Fruit fly (Drosophila melanogaster): ENCODE results near the gene Glyp.

Gene Glyp

dm6 chr2L:2182735-2183340 lies 52.2 kb downstream of the Glyp start (continued):
- TF ChIP-seq CG11723 (GFP tag; optimal IDR thresholded peaks at IDR 0.05) (peak; percentile 20), CG11093 (GFP tag; IDR thresholded peaks at IDR 0.05) (peak; percentile 50; the same call in 2 of the 3 replicates), Med (GFP tag) (peak; percentile 85), mirr (GFP tag; optimal IDR thresholded peaks at IDR 0.05) (no peak), slbo (GFP tag; IDR thresholded peaks at IDR 0.05) (no peak), stwl (tag; optimal IDR thresholded peaks at IDR 0.05) (peak; percentile 57), nerfin-1 (tag; optimal IDR thresholded peaks at IDR 0.05) (peak; percentile 36), lilli (GFP tag; optimal IDR thresholded peaks at IDR 0.05) (peak; percentile 47), CG18011 (GFP tag; optimal IDR thresholded peaks at IDR 0.05) (no peak), Meics (GFP tag; optimal IDR thresholded peaks at IDR 0.05) (no peak), CG18764 (GFP tag; optimal IDR thresholded peaks at IDR 0.05) (peak; percentile 35), dmrt11E (tag; optimal IDR thresholded peaks at IDR 0.05) (peak; percentile 97), ranshi (GFP tag; IDR thresholded peaks at IDR 0.05) (peak; percentile 71; the same call in 1 of the 2 replicates), phol (tag; optimal IDR thresholded peaks at IDR 0.05) (peak; percentile 71), zfh2 (GFP tag; optimal IDR thresholded peaks at IDR 0.05) (no peak), Vsx1 (GFP tag; optimal IDR thresholded peaks at IDR 0.05) (no peak), sc (optimal IDR thresholded peaks at IDR 0.05) (no peak), sc (GFP tag; optimal IDR thresholded peaks at IDR 0.05) (peak; percentile 52), Tbp (GFP tag; optimal IDR thresholded peaks at IDR 0.05) (no peak), CG6791 (GFP tag; IDR thresholded peaks at IDR 0.05; ENCODE audit: partially characterized antibody) (no peak), CG3726 (GFP tag; IDR thresholded peaks at IDR 0.05) (peak; percentile 56; the same call in 2 of the 3 replicates), CHES-1-like (GFP tag; optimal IDR thresholded peaks at IDR 0.05) (peak; percentile 67), CG6654 (GFP tag; optimal IDR thresholded peaks at IDR 0.05) (peak; percentile 10), CG43689 (GFP tag; IDR thresholded peaks at IDR 0.05) (no peak), CG8281 (tag; optimal IDR thresholded peaks at IDR 0.05) (no peak), HmgD (GFP tag; optimal IDR thresholded peaks at IDR 0.05) (peak; percentile 27), tio (GFP tag; optimal IDR thresholded peaks at IDR 0.05) (peak; percentile 32), crp (GFP tag; optimal IDR thresholded peaks at IDR 0.05) (peak in 1 of 2 experiments; percentile 18), lov (optimal IDR thresholded peaks at IDR 0.05) (no peak), lov (GFP tag; IDR thresholded peaks at IDR 0.05) (peak; percentile 73; the same call in 1 of the 3 replicates), CG6683 (GFP tag; optimal IDR thresholded peaks at IDR 0.05) (no peak), CG8478 (optimal IDR thresholded peaks at IDR 0.05) (no peak), peb (GFP tag; IDR thresholded peaks at IDR 0.05) (0 out of 2 replicates have a peak, but pooled peaks have one; percentile 25), MTF-1 (GFP tag; optimal IDR thresholded peaks at IDR 0.05; ENCODE audit: borderline replicate concordance) (peak; percentile 50), CG13123 (GFP tag; optimal IDR thresholded peaks at IDR 0.05) (no peak), CG10543 (GFP tag; optimal IDR thresholded peaks at IDR 0.05) (no peak), CG3065 (GFP tag; optimal IDR thresholded peaks at IDR 0.05) (peak; percentile 39), CG12744 (GFP tag; optimal IDR thresholded peaks at IDR 0.05) (no peak), CG14667 (GFP tag; IDR thresholded peaks at IDR 0.05) (peak; percentile 60), D (optimal IDR thresholded peaks at IDR 0.05) (no peak), D (GFP tag; optimal IDR thresholded peaks at IDR 0.05) (peak; percentile 67), Usf (GFP tag; optimal IDR thresholded peaks at IDR 0.05) (peak; percentile 81), lola (GFP tag; optimal IDR thresholded peaks at IDR 0.05) (peak in 1 of 3 experiments; percentile 92), CG15269 (tag; optimal IDR thresholded peaks at IDR 0.05) (no peak), ap (GFP tag; IDR thresholded peaks at IDR 0.05) (no peak), CG1602 (GFP tag; optimal IDR thresholded peaks at IDR 0.05) (peak; percentile 65), Opbp (GFP tag; IDR thresholded peaks at IDR 0.05; ENCODE audit: partially characterized antibody) (no peak), CG16815 (GFP tag; optimal IDR thresholded peaks at IDR 0.05) (peak; percentile 92), Neu2 (GFP tag; optimal IDR thresholded peaks at IDR 0.05; ENCODE audit: borderline replicate concordance) (peak; percentile 14), CG9727 (GFP tag; optimal IDR thresholded peaks at IDR 0.05) (peak; percentile 92)
